Worm (Caenorhabditis elegans) whole organism, L2 larva: ENCODE data around the gene suds-3.
A peak's percentile ranks its signal among the peaks of the same experiment; 100 is the strongest.

ENCODE experiments used
- C34F6.9 ChIP-seq: fragments of 150-350 bp; optimal IDR thresholded peaks from 2 replicates; lab custom pipeline; 2014; ENCODE audit warnings: missing biosample characterization, missing genetic modification characterization
- F13H6.1 ChIP-seq: sonication (generic microtip); optimal IDR thresholded peaks from 2 replicates; lab custom pipeline; 2016; ENCODE audit warnings: missing genetic modification characterization, missing compliant biosample characterization
- R02D3.7 ChIP-seq: fragments of 150-350 bp; optimal IDR thresholded peaks from 2 replicates; lab custom pipeline; 2014; ENCODE audit warnings: missing biosample characterization, missing genetic modification characterization
- ZK546.5 ChIP-seq: sonication (generic microtip); optimal IDR thresholded peaks from 2 replicates; lab custom pipeline; 2017; ENCODE audit warnings: missing biosample characterization, missing genetic modification characterization
- alr-1 ChIP-seq: fragments of 150-350 bp; optimal IDR thresholded peaks from 2 replicates; lab custom pipeline; 2014; ENCODE audit warnings: missing biosample characterization, missing genetic modification characterization
- aly-2 ChIP-seq: fragments of 150-350 bp; optimal IDR thresholded peaks from 2 replicates; lab custom pipeline; 2014; ENCODE audit warnings: missing biosample characterization, missing genetic modification characterization
- ceh-16 ChIP-seq: fragments of 150-350 bp; optimal IDR thresholded peaks from 2 replicates; lab custom pipeline; 2014; ENCODE audit warnings: missing biosample characterization, missing genetic modification characterization
- elt-1 ChIP-seq: fragments of 150-350 bp; optimal IDR thresholded peaks from 2 replicates; lab custom pipeline; 2014; ENCODE audit warnings: missing biosample characterization, missing genetic modification characterization
- fos-1 ChIP-seq: fragments of 150-350 bp; optimal IDR thresholded peaks from 2 replicates; lab custom pipeline; 2014; ENCODE audit warnings: missing biosample characterization, missing genetic modification characterization
- gmeb-1 ChIP-seq: fragments of 150-350 bp; optimal IDR thresholded peaks from 2 replicates; lab custom pipeline; 2014; ENCODE audit warnings: missing biosample characterization, missing genetic modification characterization
- lin-11 ChIP-seq: fragments of 150-350 bp; sonication (generic microtip); optimal IDR thresholded peaks from 2 replicates; lab custom pipeline; 2014; ENCODE audit warnings: missing biosample characterization, missing genetic modification characterization, inconsistent platforms, mixed read lengths
- lin-13 ChIP-seq: fragments of 150-350 bp; optimal IDR thresholded peaks from 2 replicates; lab custom pipeline; 2014; ENCODE audit warnings: missing biosample characterization, missing genetic modification reagents, missing genetic modification characterization
- lin-39 ChIP-seq: fragments of 150-350 bp; optimal IDR thresholded peaks from 2 replicates; lab custom pipeline; 2014; ENCODE audit warnings: missing biosample characterization, missing genetic modification reagents, missing genetic modification characterization
- mdl-1 ChIP-seq, 2 experiments: fragments of 150-350 bp in 1 of 2; sonication (generic microtip) in 1 of 2; optimal IDR thresholded peaks; 2 replicates each; lab custom pipeline; 2017; ENCODE audit warnings: missing biosample characterization in 2 of 2, missing genetic modification characterization in 2 of 2
- nhr-10 ChIP-seq: sonication (generic microtip); optimal IDR thresholded peaks from 2 replicates; lab custom pipeline; 2017; ENCODE audit warnings: missing biosample characterization, missing genetic modification characterization
- nhr-11 ChIP-seq: fragments of 150-350 bp; optimal IDR thresholded peaks from 2 replicates; lab custom pipeline; 2014; ENCODE audit warnings: missing biosample characterization, missing genetic modification characterization
- nhr-12 ChIP-seq: fragments of 150-350 bp; optimal IDR thresholded peaks from 2 replicates; lab custom pipeline; 2014; ENCODE audit warnings: missing biosample characterization, missing genetic modification characterization
- nhr-129 ChIP-seq: fragments of 150-350 bp; optimal IDR thresholded peaks from 2 replicates; lab custom pipeline; 2014; ENCODE audit warnings: missing biosample characterization, missing genetic modification characterization
- nhr-21 ChIP-seq: fragments of 150-350 bp; optimal IDR thresholded peaks from 2 replicates; lab custom pipeline; 2014; ENCODE audit warnings: missing biosample characterization, missing genetic modification characterization
- nhr-23 ChIP-seq: fragments of 150-350 bp; optimal IDR thresholded peaks from 2 replicates; lab custom pipeline; 2014; ENCODE audit warnings: missing biosample characterization, missing genetic modification reagents, missing genetic modification characterization
- nhr-25 ChIP-seq: fragments of 150-350 bp; sonication (generic microtip); optimal IDR thresholded peaks from 3 replicates; lab custom pipeline; 2014; ENCODE audit warnings: missing biosample characterization, missing genetic modification characterization
- nhr-6 ChIP-seq: fragments of 150-350 bp; optimal IDR thresholded peaks from 2 replicates; lab custom pipeline; 2014; ENCODE audit warnings: missing biosample characterization, missing genetic modification characterization
- nhr-77 ChIP-seq: fragments of 150-350 bp; optimal IDR thresholded peaks from 2 replicates; lab custom pipeline; 2014; ENCODE audit warnings: missing biosample characterization, missing genetic modification characterization
- peb-1 ChIP-seq: fragments of 150-350 bp; optimal IDR thresholded peaks from 2 replicates; lab custom pipeline; 2014; ENCODE audit warnings: missing biosample characterization, missing genetic modification characterization
- sem-4 ChIP-seq: fragments of 150-350 bp; optimal IDR thresholded peaks from 2 replicates; lab custom pipeline; 2014; ENCODE audit warnings: missing biosample characterization, missing genetic modification reagents, missing genetic modification characterization
- skn-1 ChIP-seq: sonication (generic microtip); optimal IDR thresholded peaks from 2 replicates; lab custom pipeline; 2017; ENCODE audit warnings: missing biosample characterization, missing genetic modification characterization
- sma-3 ChIP-seq: sonication (generic microtip); optimal IDR thresholded peaks from 2 replicates; lab custom pipeline; 2016; ENCODE audit warnings: missing genetic modification reagents, missing genetic modification characterization, missing compliant biosample characterization
- sma-9 ChIP-seq, 2 experiments: fragments of 150-350 bp in 1 of 2; sonication (generic microtip) in 1 of 2; optimal IDR thresholded peaks; 2 replicates each; lab custom pipeline; 2014 to 2016; ENCODE audit warnings: missing genetic modification characterization in 2 of 2, mild to moderate bottlenecking in 1 of 2, missing biosample characterization in 1 of 2, missing compliant biosample characterization in 1 of 2, missing genetic modification reagents in 1 of 2, moderate library complexity in 1 of 2
- unc-55 ChIP-seq: fragments of 150-350 bp; sonication (generic microtip); optimal IDR thresholded peaks from 3 replicates; lab custom pipeline; 2014; ENCODE audit warnings: missing biosample characterization, missing genetic modification reagents, missing genetic modification characterization
- unc-62 ChIP-seq: fragments of 150-350 bp; optimal IDR thresholded peaks from 2 replicates; lab custom pipeline; 2014; ENCODE audit warnings: missing biosample characterization, missing genetic modification reagents, missing genetic modification characterization
- zag-1 ChIP-seq: fragments of 150-350 bp; optimal IDR thresholded peaks from 2 replicates; lab custom pipeline; 2014; ENCODE audit warnings: missing biosample characterization, missing genetic modification characterization
- ztf-1 ChIP-seq: fragments of 200-800 bp; sonication (Bioruptor generic); conservative IDR thresholded peaks from 2 replicates; pipeline ENCODE4 v1.3.6; 2022; ENCODE audit warnings: missing genetic modification characterization, missing compliant biosample characterization
- ztf-11 ChIP-seq: sonication (generic microtip); optimal IDR thresholded peaks from 2 replicates; lab custom pipeline; 2017; ENCODE audit warnings: missing biosample characterization, missing genetic modification characterization

suds-3 gene

DNA sequence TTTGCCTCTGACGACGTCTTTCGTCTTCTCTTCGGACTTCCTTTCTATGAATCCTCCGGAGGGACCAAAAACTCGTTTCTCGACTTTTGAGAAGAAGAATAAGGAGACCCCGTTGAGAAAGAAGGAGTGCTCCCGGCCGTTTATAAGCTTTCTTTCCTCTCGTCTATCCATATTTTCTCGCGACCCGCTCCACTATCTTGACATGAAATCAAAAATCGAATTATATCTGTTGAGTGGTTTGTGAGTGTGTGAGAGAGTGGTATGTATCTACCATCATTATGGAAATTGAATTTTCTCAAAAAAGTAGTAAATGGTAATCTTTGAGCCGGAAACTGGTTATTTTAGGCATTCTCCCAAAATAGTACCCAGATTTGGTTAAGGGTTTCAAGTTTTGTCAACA lies 19.6 kb upstream of the suds-3 start:
- TF ChIP-seq unc-62 (GFP tag; lab: Kevin White, UChicago) (no peak), sem-4 (tag; lab: Kevin White, UChicago) (no peak), ztf-1 (GFP tag; lab: Robert Waterston, UW) (no peak), lin-11 (tag; lab: Kevin White, UChicago) (no peak), unc-55 (GFP tag; lab: Kevin White, UChicago) (no peak), sma-9 (GFP tag; optimal IDR thresholded peaks at IDR 0.05; lab: Kevin White, UChicago) (no peak), sma-9 (tag; optimal IDR thresholded peaks at IDR 0.05; lab: Kevin White, UChicago) (no peak), skn-1 (tag; lab: Kevin White, UChicago) (no peak), mdl-1 (tag; optimal IDR thresholded peaks at IDR 0.05; lab: Kevin White, UChicago) (no peak), ZK546.5 (tag; lab: Kevin White, UChicago) (no peak), elt-1 (tag; lab: Kevin White, UChicago) (no peak), aly-2 (tag; lab: Kevin White, UChicago) (no peak), peb-1 (tag; lab: Kevin White, UChicago) (no peak), nhr-12 (tag; lab: Kevin White, UChicago) (no peak), lin-39 (tag; lab: Kevin White, UChicago) (no peak), nhr-10 (tag; lab: Kevin White, UChicago) (no peak), ceh-16 (tag; lab: Kevin White, UChicago) (no peak), alr-1 (tag; lab: Kevin White, UChicago) (no peak), zag-1 (tag; lab: Kevin White, UChicago) (no peak), lin-13 (GFP tag; lab: Kevin White, UChicago) (no peak)
- TF ChIP-seq, all 48 proteins: peak for 0

DNA sequence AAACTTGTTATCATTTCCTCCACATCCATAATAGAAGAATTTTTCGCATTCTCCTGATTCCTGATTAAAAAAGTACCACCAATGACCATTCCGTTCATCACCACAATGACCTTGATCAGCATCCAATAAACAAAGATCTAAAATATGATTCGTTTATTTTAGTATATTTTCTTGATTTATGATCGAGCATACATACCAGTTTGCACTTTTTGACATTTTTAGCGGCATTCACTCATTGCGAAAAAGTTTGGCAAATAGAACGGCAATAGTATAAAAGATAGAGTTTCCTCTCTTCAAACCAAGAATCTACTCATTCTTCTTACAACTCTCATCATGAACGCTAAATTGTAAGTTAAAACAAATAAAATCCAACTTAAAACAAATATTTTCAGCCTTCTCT lies 17.0 kb upstream of the suds-3 start, which contains the start of gene fipr-10:
fipr-10 (plus strand) TSS at position 301 of the 400 bp plus-strand sequence.
- TF ChIP-seq gmeb-1 (tag; lab: Kevin White, UChicago) (no peak), nhr-21 (no peak), nhr-23 (tag; lab: Kevin White, UChicago) (no peak), lin-11 (tag; lab: Kevin White, UChicago) (no peak), R02D3.7 (tag; lab: Kevin White, UChicago) (no peak), C34F6.9 (tag; lab: Kevin White, UChicago) (no peak), sma-3 (GFP tag; lab: Kevin White, UChicago) (no peak), F13H6.1 (tag; lab: Kevin White, UChicago) (no peak), fos-1 (tag; lab: Kevin White, UChicago) (no peak), nhr-77 (tag; lab: Kevin White, UChicago) (no peak), nhr-11 (tag; lab: Kevin White, UChicago) (no peak)

DNA sequence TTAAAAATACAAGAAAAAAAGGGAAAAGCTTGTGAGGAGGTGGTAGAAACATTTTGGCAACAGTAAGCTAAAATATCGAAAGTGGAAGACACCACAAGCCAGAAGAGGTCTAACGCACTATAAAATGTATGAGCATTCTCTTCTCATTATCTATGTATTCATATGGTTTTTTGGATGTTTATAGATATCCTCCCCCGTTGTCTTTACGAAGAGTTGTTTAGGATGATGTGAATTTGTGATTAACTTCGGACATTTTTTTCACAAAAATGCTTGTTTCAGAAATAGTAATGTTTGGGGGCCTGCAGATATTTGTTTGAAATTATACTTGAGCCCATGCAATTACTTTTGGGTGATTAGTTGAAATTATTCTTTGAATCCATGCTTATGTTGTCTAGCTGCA lies 15.8 kb upstream of the suds-3 start, which contains the start of gene mec-9:
mec-9 (minus strand) TSS at position 101 of the 400 bp plus-strand sequence.
- TF ChIP-seq nhr-11 (tag; lab: Kevin White, UChicago) (no peak), unc-55 (GFP tag; lab: Kevin White, UChicago) (peak; percentile 73), nhr-77 (tag; lab: Kevin White, UChicago) (no peak), zag-1 (tag; lab: Kevin White, UChicago) (no peak), ztf-11 (no peak), elt-1 (tag; lab: Kevin White, UChicago) (no peak), nhr-12 (tag; lab: Kevin White, UChicago) (no peak), nhr-25 (tag; lab: Kevin White, UChicago) (no peak)

DNA sequence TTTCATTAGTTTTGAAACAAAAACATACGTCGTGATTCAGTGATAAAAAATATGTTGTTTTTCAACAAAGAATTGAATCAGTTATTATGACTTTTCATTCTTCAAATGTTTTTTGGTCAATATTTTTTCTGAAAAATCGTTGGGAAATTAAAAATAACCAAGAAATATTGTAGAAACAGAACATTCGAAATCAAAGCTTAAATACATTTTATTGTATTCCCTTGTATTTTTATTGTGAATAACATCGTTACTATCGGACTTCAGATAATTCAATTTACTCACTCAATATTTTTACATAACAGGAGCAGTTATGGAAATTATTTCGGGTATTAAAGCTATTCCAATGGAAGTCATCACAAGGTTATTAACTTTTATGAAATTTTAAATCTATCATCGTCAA lies 14.2 kb upstream of the suds-3 start, which contains the start of gene C50H2.4:
C50H2.4 (plus strand) TSS at position 301 of the 400 bp plus-strand sequence.
- TF ChIP-seq nhr-6 (no peak), ztf-11 (no peak)
- TF ChIP-seq, all 48 proteins: peak for 0

DNA sequence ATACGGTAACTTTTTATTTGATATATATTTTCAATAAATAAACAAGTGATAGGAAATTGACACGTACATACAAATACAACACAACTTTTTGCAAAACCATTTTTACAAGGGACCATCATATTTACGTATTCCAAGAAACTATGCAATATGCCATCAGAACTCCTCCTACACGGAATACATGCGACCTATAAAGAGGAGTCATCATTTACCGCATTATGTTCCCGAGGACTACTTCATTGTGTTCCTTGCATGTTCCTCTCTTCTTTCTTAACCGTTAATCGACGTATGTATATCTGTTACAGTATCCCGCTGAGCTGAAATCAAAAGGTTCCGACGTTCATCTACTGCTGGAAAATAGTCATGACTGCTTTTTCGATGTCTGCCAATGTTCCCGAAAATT lies 12.4 kb upstream of the suds-3 start, which contains the start of gene C50H2.5:
C50H2.5 (plus strand) TSS at position 301 of the 400 bp plus-strand sequence.
- TF ChIP-seq ZK546.5 (tag; lab: Kevin White, UChicago) (no peak), alr-1 (tag; lab: Kevin White, UChicago) (no peak), nhr-23 (tag; lab: Kevin White, UChicago) (no peak), R02D3.7 (tag; lab: Kevin White, UChicago) (no peak), nhr-129 (tag; lab: Kevin White, UChicago) (no peak), C34F6.9 (tag; lab: Kevin White, UChicago) (no peak), nhr-25 (tag; lab: Kevin White, UChicago) (no peak)
